Fruit fly (Drosophila melanogaster): ENCODE data around the gene SH3PX1.
A peak's percentile ranks its signal among the peaks of the same experiment; 100 is the strongest.

Gene SH3PX1

DNA sequence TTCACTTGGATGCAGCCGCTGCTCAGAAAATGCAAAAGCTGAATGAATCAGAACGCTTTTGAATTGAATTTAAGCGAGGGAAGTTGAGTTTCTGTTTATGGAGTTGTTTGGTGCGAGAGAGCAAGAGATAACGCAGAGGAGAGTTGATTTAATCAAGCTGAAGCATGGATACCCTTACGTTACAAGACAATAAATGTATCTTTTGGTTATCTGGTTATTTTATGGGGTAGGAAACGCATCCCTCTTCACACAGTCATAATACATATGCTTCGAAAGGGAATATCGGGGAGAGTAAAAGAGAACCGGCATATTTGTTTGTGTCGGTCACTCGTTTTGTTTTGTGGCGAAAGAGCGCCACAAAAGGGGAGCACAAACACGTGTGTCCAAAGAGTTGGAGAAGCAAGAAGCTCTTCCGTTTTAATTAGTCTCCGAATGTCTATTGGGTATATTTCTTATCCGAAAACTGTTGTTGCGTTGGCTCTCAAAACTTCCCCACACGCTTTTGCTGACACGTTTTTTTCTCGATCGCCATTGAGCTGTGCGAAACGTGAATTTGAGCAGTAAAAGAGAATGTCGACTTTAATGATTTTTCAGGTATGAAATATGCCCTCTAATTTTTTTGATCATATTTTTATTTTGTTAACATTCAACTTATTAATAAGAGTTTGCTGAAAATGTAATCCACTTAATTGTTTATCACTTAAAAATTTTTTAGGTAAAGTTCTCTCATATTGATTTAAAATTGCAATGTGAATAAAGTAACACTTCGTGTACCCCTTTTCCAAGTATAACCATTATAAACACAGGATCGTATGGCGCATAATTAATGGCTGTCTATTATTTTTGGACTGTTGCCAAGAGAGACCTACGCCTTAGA is 16.7 kb downstream of the SH3PX1 start, which contains the start of gene Prps (continued):
- TF ChIP-seq Atf-2 (GFP tag; optimal IDR thresholded peaks at IDR 0.05) (peak; percentile 67), gsb (GFP tag; IDR thresholded peaks at IDR 0.05) (peak; percentile 40; the same call in 1 of the 2 replicates), C15 (GFP tag; IDR thresholded peaks at IDR 0.05) (peak; percentile 64; the same call in 1 of the 3 replicates), da (GFP tag; optimal IDR thresholded peaks at IDR 0.05) (peak; percentile 46), phol (tag; optimal IDR thresholded peaks at IDR 0.05) (peak; percentile 62), HHEX (GFP tag; optimal IDR thresholded peaks at IDR 0.05) (peak; percentile 76), ttk (GFP tag; IDR thresholded peaks at IDR 0.05) (peak; percentile 81), CG15073 (GFP tag; optimal IDR thresholded peaks at IDR 0.05) (no peak), CG9609 (GFP tag; optimal IDR thresholded peaks at IDR 0.05) (peak; percentile 72), CG1832 (GFP tag; optimal IDR thresholded peaks at IDR 0.05) (no peak), CG8359 (GFP tag; optimal IDR thresholded peaks at IDR 0.05; ENCODE audit: borderline replicate concordance) (no peak), pzg (GFP tag; optimal IDR thresholded peaks at IDR 0.05) (peak; percentile 2), CG34376 (GFP tag; optimal IDR thresholded peaks at IDR 0.05) (peak; percentile 79), CG8944 (GFP tag; optimal IDR thresholded peaks at IDR 0.05) (peak; percentile 47), CG4707 (GFP tag; optimal IDR thresholded peaks at IDR 0.05) (no peak), fu2 (GFP tag; optimal IDR thresholded peaks at IDR 0.05) (peak; percentile 63), shn (GFP tag; optimal IDR thresholded peaks at IDR 0.05) (peak; percentile 71), GATAe (GFP tag; conservative IDR thresholded peaks at IDR 0.05) (peak; percentile 49; the same call in 1 of the 2 replicates), Lpt (GFP tag; optimal IDR thresholded peaks at IDR 0.05) (no peak), fd3F (GFP tag; optimal IDR thresholded peaks at IDR 0.05) (peak; percentile 37), abd-A (tag; optimal IDR thresholded peaks at IDR 0.05) (peak; percentile 88), Spps (tag; optimal IDR thresholded peaks at IDR 0.05) (no peak), CG11560 (tag; IDR thresholded peaks at IDR 0.05) (peak; percentile 43; the same call in 1 of the 3 replicates), zfh2 (GFP tag; optimal IDR thresholded peaks at IDR 0.05) (peak; percentile 51), CG1602 (GFP tag; optimal IDR thresholded peaks at IDR 0.05) (peak; percentile 46), CG2202 (tag; optimal IDR thresholded peaks at IDR 0.05) (no peak), vvl (GFP tag; IDR thresholded peaks at IDR 0.05) (peak; percentile 95), wor (GFP tag; IDR thresholded peaks at IDR 0.05) (no peak), scrt (GFP tag; optimal IDR thresholded peaks at IDR 0.05) (peak; percentile 70), CG1647 (GFP tag; optimal IDR thresholded peaks at IDR 0.05) (peak; percentile 79), ac (GFP tag; optimal IDR thresholded peaks at IDR 0.05) (no peak), CG1024 (GFP tag; IDR thresholded peaks at IDR 0.05) (peak; percentile 74; the same call in 1 of the 2 replicates), emc (GFP tag; optimal IDR thresholded peaks at IDR 0.05) (peak; percentile 33), CG32772 (GFP tag; IDR thresholded peaks at IDR 0.05) (peak; percentile 57), ara (GFP tag; IDR thresholded peaks at IDR 0.05) (peak; percentile 55; the same call in 1 of the 2 replicates), CG4424 (GFP tag; optimal IDR thresholded peaks at IDR 0.05) (peak; percentile 76), CG32767 (GFP tag; IDR thresholded peaks at IDR 0.05) (0 out of 2 replicates have a peak, but pooled peaks have one; percentile 39), so (GFP tag; IDR thresholded peaks at IDR 0.05) (peak; percentile 81), CG10431 (GFP tag; optimal IDR thresholded peaks at IDR 0.05) (no peak), insv (GFP tag; optimal IDR thresholded peaks at IDR 0.05) (no peak), H2.0 (GFP tag; IDR thresholded peaks at IDR 0.05) (peak; percentile 79), croc (GFP tag; conservative IDR thresholded peaks at IDR 0.05) (peak; percentile 19; the same call in 1 of the 3 replicates), Dip3 (GFP tag; optimal IDR thresholded peaks at IDR 0.05) (peak; percentile 34), Adf1 (GFP tag; IDR thresholded peaks at IDR 0.05) (peak; percentile 52; the same call in 1 of the 2 replicates), CG12659 (GFP tag; optimal IDR thresholded peaks at IDR 0.05) (peak; percentile 48), cad (GFP tag; optimal IDR thresholded peaks at IDR 0.05) (no peak), ssp (GFP tag; IDR thresholded peaks at IDR 0.05) (peak; percentile 52), bbx (GFP tag; IDR thresholded peaks at IDR 0.05; ENCODE audit: partially characterized antibody) (no peak), CG12104 (GFP tag; optimal IDR thresholded peaks at IDR 0.05) (peak; percentile 67)

Measured in whole organism, embryonic.